Worm (Caenorhabditis elegans) whole organism, early embryonic: ENCODE data around the gene H03A11.2.

Experiments used
- B0310.2 ChIP-seq: sonication (generic microtip); optimal IDR thresholded peaks from 2 replicates; lab custom pipeline; 2016; ENCODE audit warnings: mild to moderate bottlenecking, missing genetic modification characterization, missing compliant biosample characterization
- F13C5.2 ChIP-seq: sonication (generic microtip); optimal IDR thresholded peaks from 2 replicates; lab custom pipeline; 2017; ENCODE audit warnings: mild to moderate bottlenecking, missing genetic modification characterization, inconsistent platforms, missing compliant biosample characterization
- aly-1 ChIP-seq: sonication (generic microtip); optimal IDR thresholded peaks from 2 replicates; lab custom pipeline; 2016; ENCODE audit warnings: missing genetic modification characterization, missing compliant biosample characterization
- ama-1 ChIP-seq: fragments of 150-350 bp; optimal IDR thresholded peaks from 2 replicates; lab custom pipeline; 2014
- ceh-13 ChIP-seq: fragments of 200-800 bp; sonication (Bioruptor generic); optimal IDR thresholded peaks from 2 replicates; lab custom pipeline; 2018; ENCODE audit warnings: mild to moderate bottlenecking, missing genetic modification characterization, missing compliant biosample characterization
- ceh-36 ChIP-seq: sonication (generic microtip); optimal IDR thresholded peaks from 2 replicates; lab custom pipeline; 2016; ENCODE audit warnings: missing genetic modification characterization, inconsistent platforms, missing compliant biosample characterization
- ets-7 ChIP-seq: sonication (generic microtip); optimal IDR thresholded peaks from 2 replicates; lab custom pipeline; 2016; ENCODE audit warnings: missing genotype, missing genetic modification characterization, missing compliant biosample characterization
- flt-1 ChIP-seq: fragments of 200-800 bp; sonication (Bioruptor generic); IDR thresholded peaks from 2 replicates; pipeline ENCODE4 v1.3.6; 2022; ENCODE audit warnings: missing genetic modification characterization, missing compliant biosample characterization
- hmbx-1 ChIP-seq: sonication (generic microtip); optimal IDR thresholded peaks from 2 replicates; lab custom pipeline; 2016; ENCODE audit warnings: mild to moderate bottlenecking, missing genetic modification characterization, missing compliant biosample characterization
- hmg-4 ChIP-seq: fragments of 200-800 bp; sonication (Bioruptor generic); optimal IDR thresholded peaks from 2 replicates; lab custom pipeline; 2018; ENCODE audit warnings: mild to moderate bottlenecking, missing genetic modification characterization, missing compliant biosample characterization
- hnd-1 ChIP-seq: sonication (generic microtip); optimal IDR thresholded peaks from 2 replicates; lab custom pipeline; 2016; ENCODE audit warnings: missing genetic modification characterization, missing compliant biosample characterization
- pes-1 ChIP-seq: fragments of 200-800 bp; sonication (Bioruptor generic); IDR thresholded peaks from 2 replicates; pipeline ENCODE4 v1.3.6; 2022; ENCODE audit warnings: missing genetic modification reagents, missing genetic modification characterization, missing compliant biosample characterization
- scrt-1 ChIP-seq: fragments of 200-800 bp; sonication (Bioruptor generic); IDR thresholded peaks from 2 replicates; pipeline ENCODE4 v1.3.6; 2022; ENCODE audit warnings: missing genetic modification characterization, missing compliant biosample characterization
- sea-1 ChIP-seq: fragments of 200-800 bp; sonication (Bioruptor generic); conservative IDR thresholded peaks from 2 replicates; pipeline ENCODE4 v1.3.6; 2022; ENCODE audit warnings: missing genetic modification characterization, missing compliant biosample characterization
- tbx-11 ChIP-seq: fragments of 200-800 bp; sonication (Bioruptor generic); IDR thresholded peaks from 2 replicates; pipeline ENCODE4 v1.3.6; 2022; ENCODE audit warnings: missing genetic modification characterization, missing compliant biosample characterization
- tbx-37 ChIP-seq: fragments of 200-800 bp; sonication (Bioruptor generic); conservative IDR thresholded peaks from 2 replicates; pipeline ENCODE4 v1.3.6; 2022; ENCODE audit warnings: missing genetic modification reagents, missing genetic modification characterization, missing compliant biosample characterization
- tra-4 ChIP-seq: sonication (generic microtip); optimal IDR thresholded peaks from 2 replicates; lab custom pipeline; 2017; ENCODE audit warnings: missing genetic modification characterization, missing compliant biosample characterization

The H03A11.2 gene

DNA sequence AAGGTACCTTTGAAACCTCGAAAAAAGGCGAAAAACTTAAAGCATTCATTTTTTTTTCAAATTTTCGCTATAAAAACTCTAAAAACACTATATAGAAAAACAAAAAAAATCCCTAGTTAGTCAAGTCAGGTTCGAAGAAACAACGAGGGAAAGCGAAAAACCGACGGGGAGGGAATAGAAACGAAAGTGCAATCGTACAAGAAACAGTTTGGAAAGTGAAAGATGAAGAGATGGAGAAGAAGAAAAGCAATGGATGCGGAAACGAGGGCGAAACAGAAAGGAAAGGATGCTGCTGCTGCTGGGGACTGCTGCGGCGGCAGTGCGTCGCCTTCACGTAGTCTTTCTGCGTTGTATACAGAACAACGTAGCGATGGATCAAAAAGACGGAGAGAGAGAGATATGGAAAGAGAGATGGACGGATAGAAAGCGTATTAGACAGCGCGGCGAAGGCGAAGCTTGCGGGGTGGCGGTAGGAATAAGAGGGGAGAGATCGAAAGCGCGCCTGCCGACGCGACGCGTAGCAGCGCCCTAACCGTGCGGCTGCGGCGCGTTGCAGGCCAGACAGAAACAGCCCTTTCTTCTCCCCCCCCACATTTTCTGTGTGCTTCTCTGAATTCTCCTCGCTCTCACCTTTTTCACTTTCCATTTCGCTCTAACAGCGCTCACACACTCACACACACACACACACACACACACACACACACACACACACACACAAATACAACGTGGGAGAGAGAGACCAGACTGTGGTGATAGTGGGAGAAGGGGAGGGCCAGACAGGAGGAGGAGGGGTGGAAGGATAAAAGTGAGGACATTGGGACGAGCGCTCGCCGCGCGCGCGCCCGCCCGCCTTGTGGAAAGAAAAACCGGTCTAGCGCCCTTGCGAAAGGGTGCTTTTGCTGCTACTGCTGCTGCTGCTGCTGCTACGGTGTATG, 44.6 kb upstream of the H03A11.2 start:
- TF ChIP-seq tra-4 (tag; lab: Kevin White, UChicago), result no peak
- TF ChIP-seq tbx-11 (GFP tag; lab: Robert Waterston, UW), result no peak
- no peak for TF ChIP-seq scrt-1 (GFP tag; lab: Robert Waterston, UW)
- peak; percentile 72 for TF ChIP-seq B0310.2
- no peak for TF ChIP-seq ceh-13 (GFP tag; lab: Kevin White, UChicago)
- TF ChIP-seq ets-7, result no peak
- TF ChIP-seq hmg-4 (GFP tag; lab: Kevin White, UChicago), result peak; percentile 80
- no peak for TF ChIP-seq tbx-37 (GFP tag; lab: Robert Waterston, UW)
- TF ChIP-seq F13C5.2 (tag; lab: Kevin White, UChicago), result peak; percentile 60
- TF ChIP-seq aly-1 (tag; lab: Kevin White, UChicago), result peak; percentile 58

DNA sequence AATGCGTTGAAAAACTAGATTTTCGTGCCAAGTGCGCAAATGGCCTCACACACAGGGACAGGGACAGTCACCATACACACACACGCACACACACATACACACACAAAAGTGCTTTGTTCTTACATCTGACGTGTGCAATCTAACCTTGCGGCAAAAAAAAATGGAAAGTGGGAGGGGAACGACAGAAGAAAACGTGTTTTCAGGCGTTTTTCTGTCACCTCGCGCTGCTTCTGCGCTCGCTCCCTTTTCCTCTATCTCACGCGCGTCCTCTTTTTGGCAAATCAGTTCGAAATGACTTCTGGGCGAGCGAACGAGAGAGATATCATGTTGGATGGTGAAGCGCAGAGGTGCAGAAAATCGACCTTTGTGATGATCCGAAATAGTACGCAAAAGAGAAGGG, 43.6 kb upstream of the H03A11.2 start:
- no peak for TF ChIP-seq scrt-1 (GFP tag; lab: Robert Waterston, UW)
- no peak for TF ChIP-seq pes-1
- no peak for TF ChIP-seq ets-7
- no peak for TF ChIP-seq ceh-13 (GFP tag; lab: Kevin White, UChicago)
- TF ChIP-seq hmg-4 (GFP tag; lab: Kevin White, UChicago), result no peak

DNA sequence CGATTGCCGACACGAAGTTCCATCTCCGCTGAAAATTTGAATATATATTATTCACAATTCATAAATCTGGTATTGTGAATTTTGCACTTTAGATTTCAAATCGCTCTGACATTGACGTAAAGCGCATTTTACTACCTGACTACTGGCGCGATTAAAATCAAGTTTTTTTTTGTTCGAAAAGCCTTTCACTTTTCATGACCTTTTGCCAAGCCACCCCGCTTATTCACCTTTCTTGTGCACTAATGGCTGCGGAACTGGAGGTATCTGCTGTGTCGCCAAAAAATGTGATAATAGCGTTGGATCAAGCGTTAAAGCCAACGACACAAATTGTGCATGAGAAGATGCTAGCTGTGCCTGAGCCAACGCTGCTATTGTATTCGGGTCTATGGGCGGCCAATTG, 42.5 kb upstream of the H03A11.2 start:
- TF ChIP-seq tbx-37 (GFP tag; lab: Robert Waterston, UW) (no peak), ama-1 (peak; percentile 16)

DNA sequence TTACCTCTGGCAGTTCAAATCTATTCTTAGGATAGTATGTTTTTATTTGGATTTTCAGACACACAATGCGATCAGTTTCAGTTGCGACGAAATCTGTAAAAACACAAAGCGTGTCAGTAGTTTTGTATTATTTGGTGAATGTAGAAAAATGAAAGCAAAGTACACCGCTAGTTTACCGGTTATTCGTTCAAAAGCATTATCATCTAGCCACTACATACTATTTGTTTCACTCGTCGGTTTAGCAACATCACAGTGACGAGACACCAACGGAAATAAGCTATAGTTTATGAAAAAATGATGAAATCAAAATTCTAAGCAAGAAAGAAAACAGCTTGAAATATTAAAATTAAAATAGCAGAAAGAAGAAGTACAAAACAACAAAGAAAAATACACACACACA, 40.2 kb upstream of the H03A11.2 start:
- no peak for TF ChIP-seq flt-1
- TF ChIP-seq pes-1, result no peak
- no peak for TF ChIP-seq hmbx-1
- TF ChIP-seq tra-4 (tag; lab: Kevin White, UChicago), result no peak
- no peak for TF ChIP-seq ceh-36
- no peak for TF ChIP-seq hmg-4 (GFP tag; lab: Kevin White, UChicago)
- TF ChIP-seq tbx-37 (GFP tag; lab: Robert Waterston, UW), result no peak
- no peak for TF ChIP-seq F13C5.2 (tag; lab: Kevin White, UChicago)
- TF ChIP-seq ama-1, result no peak
- TF ChIP-seq sea-1 (GFP tag; lab: Robert Waterston, UW), result no peak
- no peak for TF ChIP-seq hnd-1 (tag; lab: Kevin White, UChicago)
- TF ChIP-seq scrt-1 (GFP tag; lab: Robert Waterston, UW), result no peak
- no peak for TF ChIP-seq tbx-11 (GFP tag; lab: Robert Waterston, UW)
- TF ChIP-seq aly-1 (tag; lab: Kevin White, UChicago), result no peak
- no peak for TF ChIP-seq ceh-13 (GFP tag; lab: Kevin White, UChicago)

DNA sequence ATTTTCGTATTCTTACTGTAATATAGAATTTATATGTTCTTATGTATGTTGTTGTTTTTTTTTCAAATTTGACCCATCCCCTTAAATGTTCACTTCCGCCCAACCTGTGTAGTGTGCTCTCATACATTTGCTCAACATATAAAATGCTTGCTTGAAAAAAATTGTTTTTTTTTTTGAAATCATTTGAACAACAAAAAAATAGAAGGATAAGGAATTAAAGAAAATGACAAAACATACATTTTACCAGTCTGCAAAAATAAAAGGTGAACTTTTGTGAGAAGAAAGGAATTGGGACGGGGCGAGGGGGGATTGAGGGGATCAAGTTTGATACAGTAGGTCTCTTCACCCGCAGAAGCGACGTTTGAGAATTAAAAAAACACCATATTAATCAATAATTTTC, 38.0 kb upstream of the H03A11.2 start:
- no peak for TF ChIP-seq scrt-1 (GFP tag; lab: Robert Waterston, UW)
- no peak for TF ChIP-seq hmg-4 (GFP tag; lab: Kevin White, UChicago)
- TF ChIP-seq sea-1 (GFP tag; lab: Robert Waterston, UW), result no peak
- TF ChIP-seq ets-7, result no peak
- no peak for TF ChIP-seq pes-1
- no peak for TF ChIP-seq tra-4 (tag; lab: Kevin White, UChicago)
- no peak for TF ChIP-seq ceh-36

DNA sequence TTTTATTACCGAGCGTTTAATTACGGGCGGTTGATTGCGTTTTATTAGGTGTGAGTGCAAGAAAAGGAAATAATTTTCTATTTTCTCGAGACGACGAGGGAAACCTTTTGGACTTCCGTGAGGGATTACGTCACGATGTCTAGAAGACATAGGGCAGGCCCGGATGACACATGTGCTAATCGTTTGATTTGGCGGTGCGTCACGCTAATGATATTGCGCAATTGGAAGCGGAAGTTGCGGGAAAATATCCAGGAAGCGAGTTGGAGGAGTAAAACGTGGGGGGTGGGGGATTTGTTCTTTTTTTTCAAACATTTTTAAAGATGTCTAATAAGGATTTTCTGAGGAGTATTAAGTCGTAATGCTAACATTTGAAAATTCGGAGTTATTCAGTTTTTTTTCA, 34.1 kb upstream of the H03A11.2 start:
- no peak for TF ChIP-seq hmbx-1
- peak; percentile 55 for TF ChIP-seq ets-7

DNA sequence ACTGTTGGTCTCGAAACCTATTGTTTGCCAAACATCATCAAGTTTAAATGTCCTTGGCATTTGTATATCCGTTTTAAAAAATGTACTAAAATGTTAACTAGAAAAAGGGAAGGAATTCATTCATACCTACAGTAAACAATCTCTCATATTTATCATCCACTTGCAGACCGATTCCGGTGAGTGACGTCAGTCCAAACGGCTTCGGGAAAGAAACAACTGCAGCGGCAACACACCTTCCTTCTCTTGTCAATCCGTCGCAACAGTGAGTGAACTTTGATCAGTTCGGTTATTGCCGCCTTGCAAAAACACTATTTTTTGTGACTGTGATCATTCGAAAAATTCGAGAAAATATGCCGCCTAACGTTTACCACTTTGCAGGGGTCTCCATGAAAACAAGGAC, 33.7 kb upstream of the H03A11.2 start:
- TF ChIP-seq hmbx-1 (no peak), pes-1 (no peak), tbx-37 (GFP tag; lab: Robert Waterston, UW) (no peak), tra-4 (tag; lab: Kevin White, UChicago) (no peak), ceh-13 (GFP tag; lab: Kevin White, UChicago) (no peak), B0310.2 (no peak)

DNA sequence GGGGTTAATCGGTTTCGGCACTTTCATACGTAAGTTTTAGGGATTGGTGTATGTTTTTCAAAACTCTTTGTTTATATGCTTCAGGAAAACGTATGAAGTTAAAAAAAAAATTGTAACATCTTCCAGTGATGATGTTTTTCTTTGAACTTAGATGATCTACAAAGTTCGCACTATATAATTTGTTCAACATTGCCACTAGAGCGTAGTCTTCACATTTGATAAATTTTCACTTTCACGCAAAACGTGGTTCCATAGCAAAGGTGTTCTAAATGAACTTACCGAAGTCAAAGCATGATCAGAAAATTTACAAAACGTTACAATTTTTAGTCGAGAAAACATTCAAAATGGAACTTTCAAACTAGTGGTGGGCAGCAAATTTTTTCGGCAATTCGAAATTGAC, 32.4 kb upstream of the H03A11.2 start:
- no peak for TF ChIP-seq tbx-11 (GFP tag; lab: Robert Waterston, UW)
- no peak for TF ChIP-seq hmbx-1

DNA sequence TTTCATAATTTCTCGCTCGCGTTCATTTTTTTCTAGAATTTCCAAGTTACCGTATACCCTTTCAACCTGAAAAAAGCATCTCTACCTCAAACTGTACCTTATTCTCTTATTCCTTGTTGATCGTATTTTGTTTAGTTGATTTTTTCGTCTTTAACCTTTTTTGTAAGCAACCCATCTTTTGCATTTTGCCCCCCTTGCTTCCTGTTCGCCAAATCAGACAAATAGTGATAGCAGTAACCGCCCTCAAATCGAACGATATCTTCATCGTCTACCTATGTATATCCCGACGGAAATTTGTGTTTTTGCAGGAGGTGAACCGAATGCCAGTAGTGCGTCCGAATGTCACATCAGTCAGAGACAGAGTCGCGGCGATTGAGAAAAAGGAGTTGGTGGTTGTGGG, 32.0 kb upstream of the H03A11.2 start, which contains the start of gene F46F2.5:
Gene F46F2.5, plus strand, starts transcription at position 301 of the 400 bp plus-strand sequence.
- TF ChIP-seq F13C5.2 (tag; lab: Kevin White, UChicago), result no peak
- TF ChIP-seq scrt-1 (GFP tag; lab: Robert Waterston, UW), result no peak
